Fruit fly (Drosophila melanogaster) whole organism, prepupa: ENCODE measurements around the gene tai.

Experiments
- CG6854 ChIP-seq: fragments of 200-800 bp; sonication (Bioruptor generic); optimal IDR thresholded peaks from 2 replicates; lab custom pipeline; 2017; ENCODE audit warnings: missing biosample characterization, mild to moderate bottlenecking, missing genetic modification characterization
- Eip75B ChIP-seq: fragments of 200-800 bp; sonication (Bioruptor generic); optimal IDR thresholded peaks from 3 replicates; lab custom pipeline; 2016; ENCODE audit warnings: missing biosample characterization, missing genetic modification characterization
- Smox ChIP-seq: fragments of 200-800 bp; sonication (Bioruptor generic); optimal IDR thresholded peaks from 3 replicates; lab custom pipeline; 2016; ENCODE audit warnings: missing biosample characterization, missing genetic modification characterization
- achi ChIP-seq: fragments of 200-800 bp; sonication (Bioruptor generic); optimal IDR thresholded peaks from 3 replicates; lab custom pipeline; 2016; ENCODE audit warnings: missing biosample characterization, missing genetic modification characterization
- acj6 ChIP-seq: fragments of 200-800 bp; sonication (Bioruptor generic); optimal IDR thresholded peaks from 3 replicates; lab custom pipeline; 2016; ENCODE audit warnings: missing biosample characterization, missing genetic modification characterization
- lz ChIP-seq: fragments of 200-800 bp; sonication (Bioruptor generic); optimal IDR thresholded peaks from 3 replicates; lab custom pipeline; 2016; ENCODE audit warnings: missing biosample characterization, missing genetic modification characterization

dm6 chr2L:9254754-9255153 is 88.2 kb downstream of the tai start, which contains the start of gene lectin-30A:
- TF ChIP-seq acj6 (GFP tag; lab: Kevin White, UChicago) (no peak), CG6854 (no peak), Eip75B (GFP tag; lab: Kevin White, UChicago) (no peak), Smox (GFP tag; lab: Kevin White, UChicago) (no peak), achi (GFP tag; lab: Kevin White, UChicago) (no peak), lz (GFP tag; lab: Kevin White, UChicago) (no peak)
